Worm (Caenorhabditis elegans) whole organism, young adult: ENCODE data around the gene F27E5.5.

Source experiments
- B0019.2 ChIP-seq: fragments of 200-800 bp; sonication (Bioruptor generic); conservative IDR thresholded peaks from 2 replicates; pipeline ENCODE4 v1.3.6; 2022; ENCODE audit warnings: missing genetic modification reagents, missing genetic modification characterization, missing compliant biosample characterization
- B0261.1 ChIP-seq: sonication (generic microtip); optimal IDR thresholded peaks from 2 replicates; lab custom pipeline; 2016; ENCODE audit warnings: mild to moderate bottlenecking, missing genetic modification characterization, moderate library complexity, missing compliant biosample characterization
- B0336.3 ChIP-seq: fragments of 200-800 bp; sonication (Bioruptor generic); IDR thresholded peaks from 2 replicates; pipeline ENCODE4 v1.3.6; 2022; ENCODE audit warnings: missing genetic modification characterization, missing compliant biosample characterization
- F22D6.2 ChIP-seq: sonication (generic microtip); optimal IDR thresholded peaks from 2 replicates; lab custom pipeline; 2016; ENCODE audit warnings: mild to moderate bottlenecking, missing genetic modification characterization, missing compliant biosample characterization
- F23B12.7 ChIP-seq: sonication (generic microtip); optimal IDR thresholded peaks from 2 replicates; lab custom pipeline; 2017; ENCODE audit warnings: missing genetic modification characterization, mild to moderate bottlenecking, missing compliant biosample characterization, antibody characterized with exemption, moderate library complexity; ENCODE audit not compliant: insufficient read depth
- F33H1.4 ChIP-seq: fragments of 200-800 bp; sonication (Bioruptor generic); IDR thresholded peaks from 2 replicates; pipeline ENCODE4 v1.3.6; 2022; ENCODE audit warnings: missing genetic modification reagents, missing genetic modification characterization, missing compliant biosample characterization
- F39B2.1 ChIP-seq: fragments of 200-800 bp; sonication (Bioruptor generic); IDR thresholded peaks from 2 replicates; pipeline ENCODE4 v1.3.6; 2022; ENCODE audit warnings: missing genetic modification reagents, missing genetic modification characterization, missing compliant biosample characterization
- F52B5.7 ChIP-seq: sonication (generic microtip); optimal IDR thresholded peaks from 2 replicates; lab custom pipeline; 2016; ENCODE audit warnings: mild to moderate bottlenecking, missing genetic modification characterization, missing compliant biosample characterization
- F57A8.1 ChIP-seq: fragments of 200-800 bp; sonication (Bioruptor generic); optimal IDR thresholded peaks from 2 replicates; lab custom pipeline; 2018; ENCODE audit warnings: mild to moderate bottlenecking, missing genetic modification characterization, moderate library complexity, missing compliant biosample characterization
- T26A5.8 ChIP-seq: sonication (generic microtip); optimal IDR thresholded peaks from 2 replicates; lab custom pipeline; 2016; ENCODE audit warnings: missing genetic modification characterization, missing compliant biosample characterization
- Y67H2A.10 ChIP-seq: fragments of 200-800 bp; sonication (Bioruptor generic); conservative IDR thresholded peaks from 2 replicates; pipeline ENCODE4 v1.3.6; 2022; ENCODE audit warnings: missing genetic modification reagents, missing genetic modification characterization, missing compliant biosample characterization
- bed-2 ChIP-seq: fragments of 200-800 bp; sonication (Bioruptor generic); IDR thresholded peaks from 2 replicates; pipeline ENCODE4 v1.3.6; 2022; ENCODE audit warnings: missing genetic modification reagents, missing genetic modification characterization, missing compliant biosample characterization
- ceh-100 ChIP-seq: fragments of 200-800 bp; sonication (Bioruptor generic); IDR thresholded peaks from 2 replicates; pipeline ENCODE4 v1.3.6; 2022; ENCODE audit warnings: missing genetic modification reagents, missing genetic modification characterization, missing compliant biosample characterization
- ceh-27 ChIP-seq: fragments of 200-800 bp; sonication (Bioruptor generic); optimal IDR thresholded peaks from 2 replicates; lab custom pipeline; 2018; ENCODE audit warnings: mild to moderate bottlenecking, missing genetic modification characterization, moderate library complexity, missing compliant biosample characterization
- ceh-58 ChIP-seq: fragments of 200-800 bp; sonication (Bioruptor generic); IDR thresholded peaks from 2 replicates; pipeline ENCODE4 v1.3.6; 2022; ENCODE audit warnings: missing genetic modification characterization, missing compliant biosample characterization
- ceh-91 ChIP-seq: fragments of 200-800 bp; sonication (Bioruptor generic); IDR thresholded peaks from 2 replicates; pipeline ENCODE4 v1.3.6; 2022; ENCODE audit warnings: missing genetic modification reagents, missing genetic modification characterization, missing compliant biosample characterization
- chd-7 ChIP-seq: sonication (generic microtip); optimal IDR thresholded peaks from 2 replicates; lab custom pipeline; 2016; ENCODE audit warnings: mild to moderate bottlenecking, missing genetic modification characterization, moderate library complexity, missing compliant biosample characterization
- die-1 ChIP-seq: sonication (generic microtip); optimal IDR thresholded peaks from 2 replicates; lab custom pipeline; 2016; ENCODE audit warnings: missing genotype, mild to moderate bottlenecking, missing genetic modification characterization, missing compliant biosample characterization
- dox-1 ChIP-seq: fragments of 200-800 bp; sonication (Bioruptor generic); IDR thresholded peaks from 2 replicates; pipeline ENCODE4 v1.3.6; 2022; ENCODE audit warnings: missing genetic modification reagents, missing genetic modification characterization, missing compliant biosample characterization
- dpl-1 ChIP-seq: fragments of 150-350 bp; optimal IDR thresholded peaks from 2 replicates; lab custom pipeline; 2014; ENCODE audit warnings: missing biosample characterization, missing genetic modification reagents, missing genetic modification characterization
- egl-18 ChIP-seq: fragments of 200-800 bp; sonication (Bioruptor generic); IDR thresholded peaks from 2 replicates; pipeline ENCODE4 v1.3.6; 2022; ENCODE audit warnings: missing genetic modification reagents, missing genetic modification characterization, missing compliant biosample characterization
- egl-44 ChIP-seq: fragments of 200-800 bp; sonication (Bioruptor generic); IDR thresholded peaks from 2 replicates; pipeline ENCODE4 v1.3.6; 2022; ENCODE audit warnings: missing genetic modification reagents, missing genetic modification characterization, missing compliant biosample characterization
- ets-4 ChIP-seq: fragments of 200-800 bp; sonication (Bioruptor generic); optimal IDR thresholded peaks from 2 replicates; lab custom pipeline; 2018; ENCODE audit warnings: mild to moderate bottlenecking, missing genetic modification characterization, missing compliant biosample characterization
- him-1 ChIP-seq: sonication (generic microtip); optimal IDR thresholded peaks from 2 replicates; lab custom pipeline; 2016; ENCODE audit warnings: missing genotype, missing genetic modification reagents, missing genetic modification characterization, missing compliant biosample characterization
- hlh-26 ChIP-seq: fragments of 200-800 bp; sonication (Bioruptor generic); conservative IDR thresholded peaks from 2 replicates; pipeline ENCODE4 v1.3.6; 2022; ENCODE audit warnings: missing genetic modification reagents, missing genetic modification characterization, missing compliant biosample characterization
- hmg-20 ChIP-seq: fragments of 200-800 bp; sonication (Bioruptor generic); IDR thresholded peaks from 2 replicates; pipeline ENCODE4 v1.3.6; 2022; ENCODE audit warnings: missing genetic modification reagents, missing genetic modification characterization, missing compliant biosample characterization
- hrde-1 ChIP-seq: sonication (generic microtip); optimal IDR thresholded peaks from 2 replicates; lab custom pipeline; 2016; ENCODE audit warnings: missing genetic modification characterization, mild to moderate bottlenecking, missing compliant biosample characterization, moderate library complexity, missing genotype, missing genetic modification reagents, borderline replicate concordance
- let-526 ChIP-seq: fragments of 200-800 bp; sonication (Bioruptor generic); IDR thresholded peaks from 2 replicates; pipeline ENCODE4 v1.3.6; 2022; ENCODE audit warnings: missing genetic modification reagents, missing genetic modification characterization, missing compliant biosample characterization
- let-607 ChIP-seq, 2 experiments: fragments of 200-800 bp in 1 of 2; sonication (Bioruptor generic) in 1 of 2; sonication (generic microtip) in 1 of 2; optimal IDR thresholded peaks; 2 replicates each; lab custom pipeline; 2016 to 2018; ENCODE audit warnings: mild to moderate bottlenecking in 2 of 2, missing compliant biosample characterization in 2 of 2, missing genetic modification characterization in 2 of 2, moderate library complexity in 2 of 2, missing genotype in 1 of 2
- lin-35 ChIP-seq, 3 experiments: fragments of 150-350 bp in 2 of 3; sonication (generic microtip) in 1 of 3; optimal IDR thresholded peaks; 2 replicates each; lab custom pipeline; 2014 to 2018; ENCODE audit warnings: missing biosample characterization in 3 of 3, missing genetic modification characterization in 3 of 3, missing genetic modification reagents in 3 of 3
- lin-40 ChIP-seq: sonication (generic microtip); optimal IDR thresholded peaks from 2 replicates; lab custom pipeline; 2016; ENCODE audit warnings: missing genetic modification characterization, mild to moderate bottlenecking, missing compliant biosample characterization, missing genotype, missing genetic modification reagents
- lir-1 ChIP-seq: fragments of 200-800 bp; sonication (Bioruptor generic); conservative IDR thresholded peaks from 2 replicates; pipeline ENCODE4 v1.3.6; 2022; ENCODE audit warnings: missing genetic modification reagents, missing genetic modification characterization, missing compliant biosample characterization
- lsy-27 ChIP-seq: sonication (generic microtip); optimal IDR thresholded peaks from 2 replicates; lab custom pipeline; 2017; ENCODE audit warnings: missing genetic modification characterization, mild to moderate bottlenecking, missing compliant biosample characterization, antibody characterized with exemption, missing genotype, borderline replicate concordance; ENCODE audit not compliant: insufficient read depth
- nhr-120 ChIP-seq: fragments of 200-800 bp; sonication (Bioruptor generic); IDR thresholded peaks from 2 replicates; pipeline ENCODE4 v1.3.6; 2022; ENCODE audit warnings: missing genetic modification characterization, missing compliant biosample characterization
- nhr-179 ChIP-seq: sonication (generic microtip); optimal IDR thresholded peaks from 2 replicates; lab custom pipeline; 2016; ENCODE audit warnings: mild to moderate bottlenecking, missing genetic modification characterization, missing compliant biosample characterization
- pha-4 ChIP-seq: fragments of 150-350 bp; sonication (generic microtip); optimal IDR thresholded peaks from 2 replicates; lab custom pipeline; 2014; ENCODE audit warnings: missing biosample characterization, missing genetic modification reagents, missing genetic modification characterization
- repo-1 ChIP-seq: sonication (generic microtip); optimal IDR thresholded peaks from 2 replicates; lab custom pipeline; 2017; ENCODE audit warnings: mild to moderate bottlenecking, missing genetic modification characterization, missing compliant biosample characterization
- snpc-3.4 ChIP-seq: sonication (generic microtip); optimal IDR thresholded peaks from 2 replicates; lab custom pipeline; 2017; ENCODE audit warnings: missing genetic modification characterization, mild to moderate bottlenecking, missing compliant biosample characterization, antibody characterized with exemption, moderate library complexity, missing genotype, missing genetic modification reagents
- snpc-4 ChIP-seq, 5 experiments: fragments of 150-350 bp in 1 of 5; sonication (generic microtip) in 4 of 5; optimal IDR thresholded peaks; 2 replicates each; lab custom pipeline; 2014 to 2018; ENCODE audit warnings: missing genetic modification characterization in 5 of 5, missing biosample characterization in 3 of 5, antibody characterized with exemption in 2 of 5, mild to moderate bottlenecking in 2 of 5, missing compliant biosample characterization in 2 of 5, missing genotype in 2 of 5, moderate library complexity in 2 of 5, missing genetic modification reagents in 1 of 5
- unc-62 ChIP-seq: fragments of 150-350 bp; optimal IDR thresholded peaks from 2 replicates; lab custom pipeline; 2014; ENCODE audit warnings: missing biosample characterization, missing genetic modification reagents, missing genetic modification characterization
- xnd-1 ChIP-seq: sonication (generic microtip); optimal IDR thresholded peaks from 2 replicates; lab custom pipeline; 2016; ENCODE audit warnings: missing genotype, missing genetic modification reagents, missing genetic modification characterization, missing compliant biosample characterization
- ztf-22 ChIP-seq: fragments of 200-800 bp; sonication (Bioruptor generic); optimal IDR thresholded peaks from 2 replicates; lab custom pipeline; 2018; ENCODE audit warnings: mild to moderate bottlenecking, missing genetic modification characterization, moderate library complexity, missing compliant biosample characterization
- ztf-25 ChIP-seq: fragments of 200-800 bp; sonication (Bioruptor generic); IDR thresholded peaks from 2 replicates; pipeline ENCODE4 v1.3.6; 2022; ENCODE audit warnings: missing genetic modification reagents, missing genetic modification characterization, missing compliant biosample characterization
- ztf-26 ChIP-seq: sonication (generic microtip); optimal IDR thresholded peaks from 2 replicates; lab custom pipeline; 2017; ENCODE audit warnings: missing genetic modification characterization, missing compliant biosample characterization
- ztf-6 ChIP-seq: fragments of 200-800 bp; sonication (Bioruptor generic); IDR thresholded peaks from 2 replicates; pipeline ENCODE4 v1.3.6; 2022; ENCODE audit warnings: missing genetic modification reagents, missing genetic modification characterization, missing compliant biosample characterization

F27E5.5 gene

ce11 chrII:10168905-10169782 lies 37.5 kb upstream of the F27E5.5 start, which contains the start of gene daf-19 (continued):
- TF ChIP-seq him-1 (tag; lab: Kevin White, UChicago) (no peak), ztf-26 (tag; lab: Kevin White, UChicago) (peak; percentile 6), nhr-120 (no peak), snpc-4 (GFP tag; optimal IDR thresholded peaks at IDR 0.05; lab: Kevin White, UChicago) (no peak), snpc-4 (tag; optimal IDR thresholded peaks at IDR 0.05; lab: Kevin White, UChicago) (peak in 1 of 4 experiments; percentile 17), dox-1 (peak; percentile 57), ceh-100 (GFP tag; lab: Robert Waterston, UW) (no peak; the same call in 1 of the 2 replicates), lsy-27 (tag; lab: Kevin White, UChicago) (no peak), ztf-25 (no peak), repo-1 (tag; lab: Kevin White, UChicago) (no peak), nhr-179 (no peak), unc-62 (GFP tag; lab: Kevin White, UChicago) (no peak), hlh-26 (GFP tag; lab: Robert Waterston, UW) (no peak), ztf-22 (GFP tag; lab: Kevin White, UChicago) (no peak), lir-1 (GFP tag; lab: Robert Waterston, UW) (no peak; the same call in 1 of the 2 replicates), F39B2.1 (no peak), B0336.3 (0 out of 2 replicates have a peak, but pooled peaks have one; percentile 21), ceh-58 (no peak), chd-7 (tag; lab: Kevin White, UChicago) (peak; percentile 40), ztf-6 (GFP tag; lab: Robert Waterston, UW) (no peak), ets-4 (GFP tag; lab: Kevin White, UChicago) (no peak), F23B12.7 (tag; lab: Kevin White, UChicago) (no peak), ceh-27 (GFP tag; lab: Kevin White, UChicago) (peak; percentile 59), Y67H2A.10 (GFP tag; lab: Robert Waterston, UW) (no peak), lin-40 (peak; percentile 23), B0261.1 (no peak), egl-44 (GFP tag; lab: Robert Waterston, UW) (no peak), lin-35 (GFP tag; optimal IDR thresholded peaks at IDR 0.05; lab: Kevin White, UChicago) (no peak), let-526 (GFP tag; lab: Robert Waterston, UW) (no peak), F57A8.1 (GFP tag; lab: Kevin White, UChicago) (no peak), bed-2 (GFP tag; lab: Robert Waterston, UW) (no peak), F52B5.7 (tag; lab: Kevin White, UChicago) (no peak), xnd-1 (tag; lab: Kevin White, UChicago) (no peak), let-607 (tag; optimal IDR thresholded peaks at IDR 0.05; lab: Kevin White, UChicago) (peak in 1 of 2 experiments; percentile 4), snpc-3.4 (no peak), ceh-91 (GFP tag; lab: Robert Waterston, UW) (no peak), pha-4 (no peak), dpl-1 (GFP tag; lab: Kevin White, UChicago) (no peak), die-1 (tag; lab: Kevin White, UChicago) (peak; percentile 42), F22D6.2 (tag; lab: Kevin White, UChicago) (no peak), hmg-20 (no peak), egl-18 (GFP tag; lab: Robert Waterston, UW) (no peak), B0019.2 (GFP tag; lab: Robert Waterston, UW) (no peak), T26A5.8 (tag; lab: Kevin White, UChicago) (no peak), F33H1.4 (GFP tag; lab: Robert Waterston, UW) (no peak), hrde-1 (no peak)
